Fruit fly (Drosophila melanogaster): ENCODE data around the gene CG16711.

DNA sequence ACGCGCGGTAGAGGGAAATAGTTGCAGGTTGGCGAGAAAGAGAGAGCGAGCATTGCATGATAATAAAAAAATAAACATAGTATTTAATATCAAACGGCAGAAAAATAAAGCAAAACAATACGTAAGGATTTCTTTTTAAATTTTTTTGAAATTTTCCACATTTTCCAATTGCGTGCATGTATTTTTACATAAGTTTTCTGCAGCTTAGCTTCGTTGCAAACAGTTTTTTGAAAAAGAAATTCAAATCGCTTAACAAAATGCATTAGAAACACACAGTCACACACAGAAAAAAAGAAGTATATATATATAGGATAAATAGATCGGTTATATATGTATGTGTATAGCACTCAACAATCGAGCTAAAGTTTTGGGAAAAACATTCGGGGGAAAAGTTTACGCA lies 15.5 kb upstream of the CG16711 start:
- TF ChIP-seq psq (optimal IDR thresholded peaks at IDR 0.05) (no peak), Myc (optimal IDR thresholded peaks at IDR 0.05) (no peak), insv (optimal IDR thresholded peaks at IDR 0.05) (no peak), h (optimal IDR thresholded peaks at IDR 0.05) (no peak)
